Fruit fly (Drosophila melanogaster) S2 (cell line): ENCODE results near the gene CG32176.

ENCODE experiments used
- CG8478 ChIP-seq: fragments of >200 bp; optimal IDR thresholded peaks from 2 replicates; lab custom pipeline; 2018
- CTCF ChIP-seq, 2 experiments: fragments of >200 bp; optimal IDR thresholded peaks; 2 replicates each; lab custom pipeline; 2018

dm6 chr3L:17427013-17427412 lies 6.7 kb upstream of the CG32176 start, which contains the start of gene Polr3G:
- TF ChIP-seq CTCF (optimal IDR thresholded peaks at IDR 0.05; lab: Kevin White, UChicago) (no peak), CG8478 (no peak)
